Worm (Caenorhabditis elegans) whole organism, early embryonic: ENCODE data around the gene cpg-18.

ENCODE experiments used
- B0310.2 ChIP-seq: sonication (generic microtip); optimal IDR thresholded peaks from 2 replicates; lab custom pipeline; 2016; ENCODE audit warnings: mild to moderate bottlenecking, missing genetic modification characterization, missing compliant biosample characterization
- F13C5.2 ChIP-seq: sonication (generic microtip); optimal IDR thresholded peaks from 2 replicates; lab custom pipeline; 2017; ENCODE audit warnings: mild to moderate bottlenecking, missing genetic modification characterization, inconsistent platforms, missing compliant biosample characterization
- aly-1 ChIP-seq: sonication (generic microtip); optimal IDR thresholded peaks from 2 replicates; lab custom pipeline; 2016; ENCODE audit warnings: missing genetic modification characterization, missing compliant biosample characterization
- ama-1 ChIP-seq: fragments of 150-350 bp; optimal IDR thresholded peaks from 2 replicates; lab custom pipeline; 2014
- ceh-13 ChIP-seq: fragments of 200-800 bp; sonication (Bioruptor generic); optimal IDR thresholded peaks from 2 replicates; lab custom pipeline; 2018; ENCODE audit warnings: mild to moderate bottlenecking, missing genetic modification characterization, missing compliant biosample characterization
- ceh-36 ChIP-seq: sonication (generic microtip); optimal IDR thresholded peaks from 2 replicates; lab custom pipeline; 2016; ENCODE audit warnings: missing genetic modification characterization, inconsistent platforms, missing compliant biosample characterization
- ets-7 ChIP-seq: sonication (generic microtip); optimal IDR thresholded peaks from 2 replicates; lab custom pipeline; 2016; ENCODE audit warnings: missing genotype, missing genetic modification characterization, missing compliant biosample characterization
- flt-1 ChIP-seq: fragments of 200-800 bp; sonication (Bioruptor generic); IDR thresholded peaks from 2 replicates; pipeline ENCODE4 v1.3.6; 2022; ENCODE audit warnings: missing genetic modification characterization, missing compliant biosample characterization
- hmg-4 ChIP-seq: fragments of 200-800 bp; sonication (Bioruptor generic); optimal IDR thresholded peaks from 2 replicates; lab custom pipeline; 2018; ENCODE audit warnings: mild to moderate bottlenecking, missing genetic modification characterization, missing compliant biosample characterization
- hnd-1 ChIP-seq: sonication (generic microtip); optimal IDR thresholded peaks from 2 replicates; lab custom pipeline; 2016; ENCODE audit warnings: missing genetic modification characterization, missing compliant biosample characterization
- scrt-1 ChIP-seq: fragments of 200-800 bp; sonication (Bioruptor generic); IDR thresholded peaks from 2 replicates; pipeline ENCODE4 v1.3.6; 2022; ENCODE audit warnings: missing genetic modification characterization, missing compliant biosample characterization
- sea-1 ChIP-seq: fragments of 200-800 bp; sonication (Bioruptor generic); conservative IDR thresholded peaks from 2 replicates; pipeline ENCODE4 v1.3.6; 2022; ENCODE audit warnings: missing genetic modification characterization, missing compliant biosample characterization
- tbx-37 ChIP-seq: fragments of 200-800 bp; sonication (Bioruptor generic); conservative IDR thresholded peaks from 2 replicates; pipeline ENCODE4 v1.3.6; 2022; ENCODE audit warnings: missing genetic modification reagents, missing genetic modification characterization, missing compliant biosample characterization
- tra-4 ChIP-seq: sonication (generic microtip); optimal IDR thresholded peaks from 2 replicates; lab custom pipeline; 2017; ENCODE audit warnings: missing genetic modification characterization, missing compliant biosample characterization

DNA sequence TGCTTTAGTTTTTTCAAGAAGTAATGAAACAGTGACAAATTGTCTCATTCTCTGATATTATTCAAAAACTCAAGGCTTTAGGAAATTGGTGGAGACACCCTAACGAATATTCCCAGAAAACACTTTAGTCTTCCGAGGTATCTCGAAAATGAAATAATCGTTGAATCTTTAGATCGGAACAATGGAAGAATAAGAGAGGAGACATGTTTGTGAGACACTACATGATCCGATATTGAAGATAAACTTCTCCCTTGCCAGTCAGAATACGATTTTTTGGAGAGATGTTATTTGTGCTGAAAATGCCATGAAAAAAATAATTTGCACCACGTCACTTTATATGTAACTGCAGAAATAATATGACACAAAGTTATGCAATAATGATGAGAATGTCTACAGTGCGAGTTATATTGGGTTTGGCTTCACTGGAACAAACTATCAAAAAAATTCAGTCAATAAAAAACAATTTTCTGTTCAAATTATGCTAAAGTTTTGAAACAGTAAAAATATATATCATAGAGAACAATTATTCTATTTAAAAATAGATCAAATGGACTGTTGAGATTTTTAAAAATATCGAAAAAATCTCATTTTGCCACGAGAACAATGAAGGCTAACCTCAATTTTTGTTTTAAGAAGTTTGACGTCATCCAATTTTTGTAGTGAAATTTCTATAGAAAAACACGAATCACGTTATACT, 26.5 kb downstream of the cpg-18 start:
- no peak for TF ChIP-seq ets-7 (tag; lab: Kevin White, UChicago)
- TF ChIP-seq flt-1 (GFP tag; lab: Robert Waterston, UW): no peak
- no peak for TF ChIP-seq scrt-1
- TF ChIP-seq ama-1 (lab: Kevin White, UChicago): no peak
- TF ChIP-seq hnd-1 (tag; lab: Kevin White, UChicago): no peak
- no peak for TF ChIP-seq hmg-4 (GFP tag; lab: Kevin White, UChicago)
- TF ChIP-seq B0310.2: no peak
- TF ChIP-seq sea-1 (GFP tag; lab: Robert Waterston, UW): no peak
- no peak for TF ChIP-seq ceh-13 (GFP tag; lab: Kevin White, UChicago)
- TF ChIP-seq tbx-37 (GFP tag; lab: Robert Waterston, UW): no peak
- TF ChIP-seq F13C5.2 (tag; lab: Kevin White, UChicago): no peak
- no peak for TF ChIP-seq aly-1 (tag; lab: Kevin White, UChicago)
- TF ChIP-seq ceh-36 (tag; lab: Kevin White, UChicago): no peak
- TF ChIP-seq tra-4 (tag; lab: Kevin White, UChicago): no peak
